Worm (Caenorhabditis elegans): Measurements from ENCODE around the gene C49G7.12.

C49G7.12 gene

DNA sequence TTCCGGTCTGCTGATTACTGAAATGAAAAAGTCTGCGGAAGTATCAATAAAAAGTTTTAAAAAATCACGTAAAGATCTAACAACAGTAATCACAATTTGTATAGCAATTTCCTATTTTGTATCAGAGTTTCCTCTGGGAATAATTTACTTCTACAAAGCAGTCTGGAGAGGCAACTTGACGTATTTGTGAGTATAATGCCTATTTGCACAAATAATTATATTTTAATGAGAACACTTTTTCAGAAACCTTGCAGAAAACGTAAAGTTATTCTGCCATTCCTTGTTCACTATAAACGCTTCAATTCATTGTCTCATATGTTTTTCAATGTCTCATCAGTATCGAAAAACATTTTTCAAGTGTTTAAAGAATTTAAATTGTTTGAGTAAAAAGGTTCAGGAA is 19.6 kb upstream of the C49G7.12 start:
- TF ChIP-seq tbx-2 (tag; optimal IDR thresholded peaks at IDR 0.05): no peak
- TF ChIP-seq hlh-13 (GFP tag; optimal IDR thresholded peaks at IDR 0.05): no peak
- TF ChIP-seq ceh-19 (GFP tag; optimal IDR thresholded peaks at IDR 0.05): no peak
- no peak for TF ChIP-seq ets-4 (tag; optimal IDR thresholded peaks at IDR 0.05)
- TF ChIP-seq che-1 (tag; optimal IDR thresholded peaks at IDR 0.05): no peak
- TF ChIP-seq hlh-8 (tag; optimal IDR thresholded peaks at IDR 0.05): no peak
- no peak for TF ChIP-seq fkh-6 (tag; optimal IDR thresholded peaks at IDR 0.05)
- TF ChIP-seq pha-2 (tag; optimal IDR thresholded peaks at IDR 0.05): no peak
- TF ChIP-seq ztf-16 (tag; optimal IDR thresholded peaks at IDR 0.05): no peak

DNA sequence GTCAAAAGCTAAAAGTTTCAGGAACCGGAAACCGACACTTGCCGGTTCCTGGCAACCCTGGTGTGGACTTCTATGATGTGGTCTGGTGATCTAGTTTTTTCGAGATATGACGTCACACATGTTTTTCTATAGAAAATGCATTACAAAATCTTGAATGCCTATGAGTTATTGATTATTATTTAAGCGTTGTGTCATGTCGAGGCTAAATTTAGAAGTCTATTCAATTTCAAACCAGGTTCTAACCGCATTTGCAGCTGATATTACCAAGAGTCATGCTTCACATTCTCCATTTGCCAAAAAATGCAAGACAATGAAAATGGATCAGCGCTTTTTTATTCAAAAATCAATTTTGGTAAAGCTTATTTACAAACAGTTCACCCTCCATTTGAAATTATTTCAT is 19.0 kb upstream of the C49G7.12 start, which contains the start of gene K09D9.3:
K09D9.3 (plus strand) TSS at position 301 of the 400 bp plus-strand sequence.
- TF ChIP-seq odd-2 (tag; optimal IDR thresholded peaks at IDR 0.05) (no peak), ets-4 (tag; optimal IDR thresholded peaks at IDR 0.05) (no peak), syd-9 (tag; optimal IDR thresholded peaks at IDR 0.05) (no peak), K02D7.2 (tag; optimal IDR thresholded peaks at IDR 0.05) (no peak), F13H6.1 (tag; optimal IDR thresholded peaks at IDR 0.05) (no peak), mec-3 (tag; optimal IDR thresholded peaks at IDR 0.05; ENCODE audit: borderline replicate concordance) (no peak), hlh-30 (tag; optimal IDR thresholded peaks at IDR 0.05; ENCODE audit: insufficient read depth) (no peak), unc-86 (tag; optimal IDR thresholded peaks at IDR 0.05) (no peak), ceh-22 (tag; optimal IDR thresholded peaks at IDR 0.05) (no peak), ceh-18 (tag; optimal IDR thresholded peaks at IDR 0.05) (no peak), C38D4.7 (GFP tag; optimal IDR thresholded peaks at IDR 0.05) (no peak)

DNA sequence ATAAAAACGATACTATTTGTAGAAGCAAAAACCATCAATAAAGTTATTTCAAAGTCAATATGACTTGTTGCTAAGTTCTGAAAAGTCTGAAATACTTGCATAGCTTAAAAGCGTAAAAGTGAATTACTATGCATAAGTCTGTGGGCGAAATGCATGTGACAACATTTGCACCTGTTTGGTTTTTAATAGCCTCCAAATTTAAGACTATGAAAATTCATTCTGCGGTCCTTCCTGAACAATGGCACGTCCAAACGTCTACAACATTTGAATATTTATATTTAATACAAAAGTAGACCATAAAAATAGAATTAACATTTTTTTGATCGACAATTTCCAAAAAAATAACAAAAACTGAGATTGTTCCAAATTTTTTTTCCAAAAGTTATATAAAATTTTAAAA is 16.4 kb upstream of the C49G7.12 start, which contains the start of gene K09D9.14:
K09D9.14 (minus strand) TSS at position 101 of the 400 bp plus-strand sequence.
- TF ChIP-seq tbx-7 (tag; optimal IDR thresholded peaks at IDR 0.05) (no peak), hlh-8 (tag; optimal IDR thresholded peaks at IDR 0.05) (no peak), ahr-1 (tag; optimal IDR thresholded peaks at IDR 0.05) (no peak)

DNA sequence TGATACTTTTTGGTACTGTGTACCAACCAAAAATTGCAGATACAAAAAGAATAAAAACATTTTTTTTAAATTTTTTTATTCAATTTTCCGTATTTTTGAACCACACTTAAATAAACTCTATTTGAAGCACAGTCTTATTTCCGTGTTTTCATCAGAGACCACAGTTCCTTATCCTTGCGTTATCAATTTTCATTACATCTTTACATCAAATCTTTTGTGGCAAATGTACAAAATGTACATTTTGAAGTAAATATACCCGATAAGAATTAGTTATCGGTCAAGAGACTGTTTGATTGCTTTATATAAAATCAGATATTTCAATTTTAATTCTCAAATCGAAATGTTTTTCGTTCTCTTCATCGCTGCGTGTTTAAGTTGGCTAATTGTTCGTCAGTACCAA is 15.9 kb upstream of the C49G7.12 start, which contains the start of gene cyp-35A3:
cyp-35A3 (plus strand) TSS at position 301 of the 400 bp plus-strand sequence.
- no peak for TF ChIP-seq ceh-24 (tag; optimal IDR thresholded peaks at IDR 0.05)
- TF ChIP-seq pag-3 (tag; optimal IDR thresholded peaks at IDR 0.05; ENCODE audit: borderline replicate concordance): no peak
- TF ChIP-seq ceh-48 (tag; optimal IDR thresholded peaks at IDR 0.05): no peak
- no peak for TF ChIP-seq ceh-19 (GFP tag; optimal IDR thresholded peaks at IDR 0.05)
- no peak for TF ChIP-seq dve-1 (tag; optimal IDR thresholded peaks at IDR 0.05)
- no peak for TF ChIP-seq fkh-6 (tag; optimal IDR thresholded peaks at IDR 0.05)
- no peak for TF ChIP-seq dmd-4 (tag; optimal IDR thresholded peaks at IDR 0.05; ENCODE audit: borderline replicate concordance)
- TF ChIP-seq che-1 (tag; optimal IDR thresholded peaks at IDR 0.05): no peak
- no peak for TF ChIP-seq ztf-16 (tag; optimal IDR thresholded peaks at IDR 0.05)
- TF ChIP-seq pha-2 (tag; optimal IDR thresholded peaks at IDR 0.05): no peak
- TF ChIP-seq unc-3 (GFP tag; conservative IDR thresholded peaks at IDR 0.05): no peak
- TF ChIP-seq unc-3 (tag; optimal IDR thresholded peaks at IDR 0.05): no peak
- TF ChIP-seq C08G9.2 (tag; optimal IDR thresholded peaks at IDR 0.05): no peak
- TF ChIP-seq K02D7.2 (tag; optimal IDR thresholded peaks at IDR 0.05): no peak
- TF ChIP-seq ama-1 (optimal IDR thresholded peaks at IDR 0.05): no peak

DNA sequence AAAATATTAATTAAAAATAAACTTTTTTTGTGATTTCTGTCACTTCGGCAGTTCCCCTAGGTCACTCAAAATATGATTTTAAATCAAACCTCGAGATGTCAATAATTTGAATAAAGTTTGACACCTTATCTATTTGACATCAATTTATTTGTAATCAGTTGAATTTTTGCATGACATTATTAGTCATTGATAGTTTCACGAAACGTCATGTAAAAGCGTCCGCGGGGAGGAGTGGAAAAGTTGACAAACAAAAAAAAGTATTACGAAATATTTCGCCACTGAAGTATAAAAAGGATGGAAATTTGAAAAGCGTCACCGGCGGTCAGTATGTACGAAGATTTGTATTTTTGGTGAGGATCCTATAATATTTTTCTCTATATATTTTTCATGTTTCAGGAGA is 13.4 kb upstream of the C49G7.12 start, which contains the start of gene K09D9.1:
K09D9.1 (plus strand) TSS at position 271 of the 400 bp plus-strand sequence.
- no peak for TF ChIP-seq C08G9.2 (tag; optimal IDR thresholded peaks at IDR 0.05)
- TF ChIP-seq ahr-1 (tag; optimal IDR thresholded peaks at IDR 0.05): no peak
- TF ChIP-seq eyg-1 (tag; optimal IDR thresholded peaks at IDR 0.05): no peak
- TF ChIP-seq nhr-11 (tag; optimal IDR thresholded peaks at IDR 0.05): no peak
- TF ChIP-seq dve-1 (tag; optimal IDR thresholded peaks at IDR 0.05): no peak
- TF ChIP-seq ceh-24 (tag; optimal IDR thresholded peaks at IDR 0.05): no peak
- no peak for TF ChIP-seq hlh-6 (tag; optimal IDR thresholded peaks at IDR 0.05)
- TF ChIP-seq ceh-48 (tag; optimal IDR thresholded peaks at IDR 0.05): no peak
- TF ChIP-seq ceh-18 (tag; optimal IDR thresholded peaks at IDR 0.05): no peak
- no peak for TF ChIP-seq dmd-4 (tag; optimal IDR thresholded peaks at IDR 0.05; ENCODE audit: borderline replicate concordance)
- TF ChIP-seq ref-2 (tag; optimal IDR thresholded peaks at IDR 0.05): no peak
- TF ChIP-seq pha-4 (tag; optimal IDR thresholded peaks at IDR 0.05): no peak
- no peak for TF ChIP-seq sox-2 (GFP tag; IDR thresholded peaks at IDR 0.05)
- TF ChIP-seq odd-2 (tag; optimal IDR thresholded peaks at IDR 0.05): no peak
- no peak for TF ChIP-seq gmeb-2 (tag; optimal IDR thresholded peaks at IDR 0.05)
- no peak for TF ChIP-seq rnt-1 (tag; optimal IDR thresholded peaks at IDR 0.05)
